Worm (Caenorhabditis elegans): ENCODE results near the gene col-33.

col-33 gene

DNA sequence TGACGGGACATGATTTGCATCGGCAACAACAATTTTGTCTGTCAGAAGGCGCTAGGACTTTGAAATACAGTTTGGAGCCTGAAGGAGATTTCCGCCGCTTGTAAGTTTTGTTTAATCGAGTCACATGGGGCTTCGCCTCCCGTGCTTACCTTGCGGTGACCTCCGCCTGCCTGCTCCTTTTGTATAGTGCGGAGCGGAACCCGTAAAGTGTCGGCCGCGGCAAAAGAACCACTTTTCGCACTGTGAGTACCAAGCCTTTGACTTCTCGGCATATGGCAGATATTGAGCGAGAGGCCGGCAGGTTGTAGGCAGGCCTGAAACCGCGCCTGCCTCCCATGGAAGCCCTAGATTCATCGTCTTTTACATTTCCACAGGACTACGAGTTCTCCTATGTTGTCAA lies 2.9 kb downstream of the col-33 start:
- no peak for TF ChIP-seq sem-2 (GFP tag; optimal IDR thresholded peaks at IDR 0.05)
- no peak for TF ChIP-seq nhr-76 (tag; optimal IDR thresholded peaks at IDR 0.05)
- TF ChIP-seq unc-120 (tag; optimal IDR thresholded peaks at IDR 0.05; ENCODE audit: poor library complexity, severe bottlenecking) = no peak
- TF ChIP-seq ceh-83 (GFP tag; optimal IDR thresholded peaks at IDR 0.05) = no peak
- TF ChIP-seq hlh-1 (tag; optimal IDR thresholded peaks at IDR 0.05) = no peak
- TF ChIP-seq blmp-1 (tag; optimal IDR thresholded peaks at IDR 0.05) = no peak
- no peak for TF ChIP-seq mep-1 (tag; optimal IDR thresholded peaks at IDR 0.05)
- no peak for TF ChIP-seq ham-2 (GFP tag; optimal IDR thresholded peaks at IDR 0.05)
- no peak for TF ChIP-seq sptf-1 (tag; optimal IDR thresholded peaks at IDR 0.05)
- TF ChIP-seq bed-3 (GFP tag; optimal IDR thresholded peaks at IDR 0.05) = no peak
- no peak for TF ChIP-seq unc-62 (GFP tag; optimal IDR thresholded peaks at IDR 0.05)
- no peak for TF ChIP-seq lin-32 (GFP tag; optimal IDR thresholded peaks at IDR 0.05)
- no peak for TF ChIP-seq elt-1 (tag; optimal IDR thresholded peaks at IDR 0.05; ENCODE audit: borderline replicate concordance, insufficient read depth)

- TF ChIP-seq sptf-1 (tag; optimal IDR thresholded peaks at IDR 0.05) (no peak), nhr-2 (tag; optimal IDR thresholded peaks at IDR 0.05) (no peak)
Measured at ce11 chrIV:4267320-4267719, 4.2 kb downstream of the col-33 start, which contains the start of gene F36A4.4. Gene F36A4.4, plus strand, starts transcription at chrIV:4267620.

DNA sequence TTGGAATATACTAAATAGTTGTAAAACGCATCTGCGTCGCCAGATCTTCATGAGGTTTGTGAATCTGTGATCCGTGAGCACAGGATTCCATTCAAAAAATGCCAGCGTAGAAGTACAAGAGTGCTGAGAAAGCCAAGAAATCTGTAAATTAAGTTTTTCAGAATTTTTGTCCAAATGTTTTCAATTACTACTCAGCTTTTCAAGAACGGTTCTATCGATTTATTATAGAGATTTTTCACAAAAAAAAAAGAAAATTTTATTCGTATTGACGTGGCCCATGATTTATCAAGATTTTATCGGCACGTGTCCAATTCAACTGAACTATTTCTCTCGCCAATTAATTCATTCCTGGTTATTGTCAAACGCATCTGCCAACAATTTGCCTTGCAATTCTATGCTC lies 6.2 kb downstream of the col-33 start, which contains the start of gene F36A4.3:
Gene F36A4.3 (plus strand): TSS at position 301 of the 400 bp plus-strand sequence.
- TF ChIP-seq blmp-1 (tag; optimal IDR thresholded peaks at IDR 0.05) (no peak), ham-2 (GFP tag; optimal IDR thresholded peaks at IDR 0.05) (no peak), lin-13 (tag; optimal IDR thresholded peaks at IDR 0.05) (no peak), flh-1 (GFP tag; optimal IDR thresholded peaks at IDR 0.05) (no peak), ztf-11 (tag; optimal IDR thresholded peaks at IDR 0.05) (no peak), cnd-1 (tag; optimal IDR thresholded peaks at IDR 0.05) (no peak), M03D4.4 (tag; optimal IDR thresholded peaks at IDR 0.05) (no peak), elt-3 (tag; optimal IDR thresholded peaks at IDR 0.05) (no peak), bed-3 (GFP tag; optimal IDR thresholded peaks at IDR 0.05) (no peak), drap-1 (GFP tag; optimal IDR thresholded peaks at IDR 0.05) (no peak), nhr-12 (tag; optimal IDR thresholded peaks at IDR 0.05) (no peak), ceh-43 (GFP tag; optimal IDR thresholded peaks at IDR 0.05) (no peak), sptf-1 (tag; optimal IDR thresholded peaks at IDR 0.05) (no peak), mep-1 (tag; optimal IDR thresholded peaks at IDR 0.05) (no peak), ceh-39 (tag; optimal IDR thresholded peaks at IDR 0.05) (no peak)

DNA sequence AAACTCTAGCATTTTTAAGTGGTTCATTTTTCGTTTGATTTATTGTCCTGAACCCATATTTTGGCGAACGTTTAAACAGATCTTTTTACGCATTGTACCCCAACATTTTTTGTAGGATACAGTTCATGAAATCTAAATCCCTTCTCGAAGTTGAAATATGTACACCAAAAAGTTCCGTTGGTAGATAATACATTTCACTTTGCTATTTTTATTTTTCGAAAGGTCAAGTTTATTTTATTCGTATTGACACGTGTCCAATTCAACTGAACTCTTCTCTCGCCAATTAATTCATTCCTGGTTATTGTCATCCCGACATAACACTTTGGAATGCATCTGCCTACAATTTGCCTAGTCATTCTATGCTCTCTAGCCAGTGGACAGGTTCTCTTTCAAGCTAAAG lies 7.8 kb downstream of the col-33 start, which contains the start of gene F36A4.2:
Gene F36A4.2 (plus strand): TSS at position 301 of the 400 bp plus-strand sequence.
- no peak for TF ChIP-seq lin-13 (tag; optimal IDR thresholded peaks at IDR 0.05)

DNA sequence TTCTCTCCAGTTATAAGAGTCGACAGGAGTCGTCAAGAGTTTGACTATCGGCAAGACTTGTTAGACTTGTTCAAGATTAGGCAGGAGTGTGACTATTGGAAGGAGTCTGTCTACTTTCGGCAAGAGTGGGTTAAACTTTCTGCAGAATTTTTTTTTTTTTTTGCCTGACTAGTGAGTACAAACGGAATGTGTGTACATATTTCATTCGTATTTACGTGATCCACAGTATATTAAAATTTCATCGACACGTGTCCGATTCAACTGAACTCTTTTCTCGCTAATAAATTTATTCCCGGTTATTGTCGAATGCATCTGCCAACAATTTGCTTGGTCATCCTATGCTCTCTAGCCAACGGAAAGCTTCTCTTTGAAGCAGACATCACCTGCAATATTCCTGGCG lies 9.1 kb downstream of the col-33 start, which contains the start of gene F36A4.1:
Gene F36A4.1 (plus strand): TSS at position 301 of the 400 bp plus-strand sequence.
- TF ChIP-seq nhr-2 (tag; optimal IDR thresholded peaks at IDR 0.05) = no peak
- no peak for TF ChIP-seq flh-1 (GFP tag; optimal IDR thresholded peaks at IDR 0.05)
- TF ChIP-seq elt-3 (tag; optimal IDR thresholded peaks at IDR 0.05) = no peak
- TF ChIP-seq mab-5 (tag; optimal IDR thresholded peaks at IDR 0.05) = no peak
- no peak for TF ChIP-seq cnd-1 (tag; optimal IDR thresholded peaks at IDR 0.05)
- no peak for TF ChIP-seq mls-2 (tag; optimal IDR thresholded peaks at IDR 0.05)
- TF ChIP-seq nhr-28 (tag; optimal IDR thresholded peaks at IDR 0.05) = no peak
- no peak for TF ChIP-seq ces-1 (GFP tag; optimal IDR thresholded peaks at IDR 0.05)
- no peak for TF ChIP-seq M03D4.4 (tag; optimal IDR thresholded peaks at IDR 0.05)
- TF ChIP-seq hlh-1 (tag; optimal IDR thresholded peaks at IDR 0.05) = no peak
- no peak for TF ChIP-seq bed-3 (GFP tag; optimal IDR thresholded peaks at IDR 0.05)
- no peak for TF ChIP-seq lin-13 (tag; optimal IDR thresholded peaks at IDR 0.05)

ce11 chrIV:4277694-4278093 lies 14.6 kb downstream of the col-33 start, which contains the start of gene nhr-78:
Gene nhr-78, minus strand, starts transcription at chrIV:4277875.
- no peak for TF ChIP-seq snpc-4 (tag; optimal IDR thresholded peaks at IDR 0.05)
- TF ChIP-seq unc-62 (GFP tag; optimal IDR thresholded peaks at IDR 0.05) = no peak
- no peak for TF ChIP-seq mls-2 (tag; optimal IDR thresholded peaks at IDR 0.05)
- TF ChIP-seq nhr-12 (tag; optimal IDR thresholded peaks at IDR 0.05) = no peak
- no peak for TF ChIP-seq ztf-11 (tag; optimal IDR thresholded peaks at IDR 0.05)
- no peak for TF ChIP-seq elt-3 (tag; optimal IDR thresholded peaks at IDR 0.05)
- TF ChIP-seq nhr-2 (tag; optimal IDR thresholded peaks at IDR 0.05) = no peak
- TF ChIP-seq mab-5 (tag; optimal IDR thresholded peaks at IDR 0.05) = no peak
- TF ChIP-seq blmp-1 (tag; optimal IDR thresholded peaks at IDR 0.05) = no peak
- TF ChIP-seq ham-2 (GFP tag; optimal IDR thresholded peaks at IDR 0.05) = no peak
- TF ChIP-seq sem-2 (GFP tag; optimal IDR thresholded peaks at IDR 0.05) = no peak
- TF ChIP-seq unc-39 (tag; optimal IDR thresholded peaks at IDR 0.05) = no peak
- TF ChIP-seq lin-13 (tag; optimal IDR thresholded peaks at IDR 0.05) = no peak
- no peak for TF ChIP-seq flh-1 (GFP tag; optimal IDR thresholded peaks at IDR 0.05)
